Fruit fly (Drosophila melanogaster) whole organism, adult: ENCODE measurements around the gene Ir7a.

Source experiments
- CG11617 ChIP-seq: fragments of 200-800 bp; sonication (Bioruptor generic); optimal IDR thresholded peaks from 2 replicates; lab custom pipeline; 2017; ENCODE audit warnings: mild to moderate bottlenecking, missing biosample characterization, missing genetic modification reagents, missing genetic modification characterization
- CG12768 ChIP-seq: fragments of 200-800 bp; sonication (Bioruptor generic); optimal IDR thresholded peaks from 2 replicates; lab custom pipeline; 2017; ENCODE audit warnings: missing biosample characterization, missing genetic modification characterization, mild to moderate bottlenecking, moderate library complexity, missing genetic modification reagents
- CG14711 ChIP-seq: fragments of 200-800 bp; sonication (Bioruptor generic); optimal IDR thresholded peaks from 2 replicates; lab custom pipeline; 2018; ENCODE audit warnings: missing biosample characterization, mild to moderate bottlenecking, missing genetic modification characterization, moderate library complexity
- CG1620 ChIP-seq: fragments of 200-800 bp; sonication (Bioruptor generic); optimal IDR thresholded peaks from 2 replicates; lab custom pipeline; 2016; ENCODE audit warnings: missing biosample characterization, missing genetic modification characterization
- CG33017 ChIP-seq: fragments of 200-800 bp; sonication (Bioruptor generic); optimal IDR thresholded peaks from 2 replicates; lab custom pipeline; 2018; ENCODE audit warnings: missing biosample characterization, mild to moderate bottlenecking, missing genetic modification characterization, moderate library complexity
- CG5204 ChIP-seq: fragments of 200-800 bp; sonication (Bioruptor generic); optimal IDR thresholded peaks from 2 replicates; lab custom pipeline; 2016; ENCODE audit warnings: missing biosample characterization, missing genetic modification characterization
- CG7045 ChIP-seq: fragments of 200-800 bp; sonication (Bioruptor generic); optimal IDR thresholded peaks from 2 replicates; lab custom pipeline; 2017; ENCODE audit warnings: missing biosample characterization, mild to moderate bottlenecking, missing genetic modification characterization
- CG7101 ChIP-seq: fragments of 200-800 bp; sonication (Bioruptor generic); optimal IDR thresholded peaks from 2 replicates; lab custom pipeline; 2018; ENCODE audit warnings: missing biosample characterization, mild to moderate bottlenecking, missing genetic modification characterization, moderate library complexity
- Clk ChIP-seq: fragments of 200-800 bp; sonication (Bioruptor generic); optimal IDR thresholded peaks from 2 replicates; lab custom pipeline; 2017; ENCODE audit warnings: missing biosample characterization, missing genetic modification characterization
- Crg-1 ChIP-seq: fragments of 200-800 bp; sonication (Bioruptor generic); optimal IDR thresholded peaks from 2 replicates; lab custom pipeline; 2016; ENCODE audit warnings: missing biosample characterization, missing genetic modification characterization
- Hr96 ChIP-seq: fragments of 200-800 bp; sonication (Bioruptor generic); optimal IDR thresholded peaks from 2 replicates; lab custom pipeline; 2016; ENCODE audit warnings: missing biosample characterization, missing genetic modification characterization
- Mnt ChIP-seq: fragments of 200-800 bp; sonication (Bioruptor generic); optimal IDR thresholded peaks from 2 replicates; lab custom pipeline; 2016; ENCODE audit warnings: missing biosample characterization, mild to moderate bottlenecking, missing genetic modification characterization
- bab1 ChIP-seq: fragments of 200-800 bp; sonication (Bioruptor generic); optimal IDR thresholded peaks from 3 replicates; lab custom pipeline; 2019; ENCODE audit warnings: missing biosample characterization, mild to moderate bottlenecking, missing genetic modification characterization, moderate library complexity
- cic ChIP-seq: fragments of 200-800 bp; sonication (Bioruptor generic); optimal IDR thresholded peaks from 2 replicates; lab custom pipeline; 2017; ENCODE audit warnings: missing biosample characterization, mild to moderate bottlenecking, missing genetic modification characterization, moderate library complexity
- cnc ChIP-seq, 2 experiments: fragments of >200 bp; optimal IDR thresholded peaks; 2 replicates each; lab custom pipeline; 2017
- kay ChIP-seq: fragments of 200-800 bp; sonication (Bioruptor generic); peaks from one replicate; lab custom pipeline; 2016; ENCODE audit warnings: missing biosample characterization, missing genetic modification characterization, borderline replicate concordance
- ovo ChIP-seq: fragments of 200-800 bp; sonication (Bioruptor generic); optimal IDR thresholded peaks from 2 replicates; lab custom pipeline; 2016; ENCODE audit warnings: missing biosample characterization, missing genetic modification characterization
- pad ChIP-seq: fragments of 200-800 bp; sonication (Bioruptor generic); optimal IDR thresholded peaks from 3 replicates; lab custom pipeline; 2017; ENCODE audit warnings: missing biosample characterization, missing genetic modification characterization, mild to moderate bottlenecking, moderate library complexity, missing genetic modification reagents
- tj ChIP-seq: fragments of 200-800 bp; sonication (Bioruptor generic); optimal IDR thresholded peaks from 3 replicates; lab custom pipeline; 2017; ENCODE audit warnings: missing biosample characterization, mild to moderate bottlenecking, missing genetic modification characterization, moderate library complexity
- toe ChIP-seq: fragments of 200-800 bp; sonication (Bioruptor generic); optimal IDR thresholded peaks from 2 replicates; lab custom pipeline; 2016; ENCODE audit warnings: missing biosample characterization, missing genetic modification characterization

Ir7a gene

dm6 chrX:7764682-7765081 is at the start of gene Ir7a:
Gene Ir7a (plus strand): TSS chrX:7764982.
- TF ChIP-seq Clk (GFP tag; lab: Kevin White, UChicago) (no peak), toe (GFP tag; lab: Kevin White, UChicago) (no peak)

DNA sequence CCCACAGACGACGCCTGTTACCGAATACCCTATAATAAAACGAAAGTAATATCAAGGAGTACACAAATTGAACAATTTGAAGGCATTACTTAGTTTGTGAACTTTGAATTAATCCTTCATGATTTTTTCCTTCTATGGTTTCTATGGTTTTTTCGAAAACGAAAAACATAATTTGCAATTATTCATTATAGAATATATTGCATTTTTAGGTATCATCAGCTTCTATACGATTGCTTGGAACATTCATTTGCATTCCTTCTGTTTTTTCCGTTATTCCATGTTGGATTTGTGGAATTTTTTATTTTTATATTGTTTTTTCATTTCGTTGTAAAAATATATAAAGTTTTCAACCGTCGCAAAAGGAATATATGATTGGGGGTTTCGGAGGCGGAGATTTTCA is 49.3 kb upstream of the Ir7a start:
- TF ChIP-seq ovo (no peak), CG11617 (no peak), CG12768 (GFP tag; lab: Kevin White, UChicago) (no peak)

DNA sequence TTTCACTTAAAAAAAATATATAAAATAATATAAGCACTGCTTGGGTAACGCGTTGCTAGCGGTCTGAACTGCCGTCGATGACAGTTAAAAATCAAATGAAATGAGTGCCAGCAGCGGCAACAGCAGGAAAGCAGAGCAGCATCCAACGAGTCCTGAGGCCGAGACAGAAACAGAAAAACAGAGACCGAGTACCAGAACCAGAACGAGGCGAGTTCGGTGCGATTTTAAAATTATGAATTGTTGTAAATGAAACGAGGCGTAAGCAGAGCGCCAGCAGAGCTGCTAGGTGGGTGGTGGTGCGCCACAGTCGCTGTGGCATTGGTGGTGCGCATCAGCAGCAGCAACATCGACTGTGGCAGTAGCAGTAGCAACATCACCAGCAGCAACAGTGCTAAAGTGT is 47.0 kb upstream of the Ir7a start, which contains the start of gene CG15478:
Gene CG15478 (minus strand): TSS at position 101 of the 400 bp plus-strand sequence.
- TF ChIP-seq toe (GFP tag; lab: Kevin White, UChicago), result no peak
- TF ChIP-seq Crg-1 (GFP tag; lab: Kevin White, UChicago), result no peak
- TF ChIP-seq ovo, result no peak
- no peak for TF ChIP-seq CG12768 (GFP tag; lab: Kevin White, UChicago)
- no peak for TF ChIP-seq cic (GFP tag; lab: Kevin White, UChicago)
- TF ChIP-seq Hr96 (GFP tag; lab: Kevin White, UChicago), result no peak
- TF ChIP-seq CG33017 (tag; lab: Kevin White, UChicago), result no peak
- no peak for TF ChIP-seq CG1620 (GFP tag; lab: Kevin White, UChicago)
- TF ChIP-seq pad, result no peak
- TF ChIP-seq kay, result no peak
- TF ChIP-seq cnc (optimal IDR thresholded peaks at IDR 0.05; lab: Kevin White, UChicago), result no peak
- TF ChIP-seq CG7101 (tag; lab: Kevin White, UChicago), result no peak
- TF ChIP-seq Clk (GFP tag; lab: Kevin White, UChicago), result no peak
- TF ChIP-seq CG5204 (GFP tag; lab: Kevin White, UChicago), result no peak
- no peak for TF ChIP-seq bab1 (GFP tag; lab: Kevin White, UChicago)
- TF ChIP-seq CG14711 (tag; lab: Kevin White, UChicago), result no peak
- no peak for TF ChIP-seq CG11617
- TF ChIP-seq Mnt, result no peak

- no peak for TF ChIP-seq ovo
- TF ChIP-seq bab1 (GFP tag; lab: Kevin White, UChicago), result peak; percentile 59
- peak; percentile 19 for TF ChIP-seq cic (GFP tag; lab: Kevin White, UChicago)
- peak; percentile 3 for TF ChIP-seq Mnt
- TF ChIP-seq Crg-1 (GFP tag; lab: Kevin White, UChicago), result no peak
- no peak for TF ChIP-seq CG33017 (tag; lab: Kevin White, UChicago)
- TF ChIP-seq pad, result peak; percentile 22
- peak; percentile 12 for TF ChIP-seq CG7101 (tag; lab: Kevin White, UChicago)
These were observed 42.9 kb upstream of the Ir7a start, which contains the start of gene Hira for dm6 chrX:7721905-7722304. Gene Hira (plus strand): TSS chrX:7722119.

DNA sequence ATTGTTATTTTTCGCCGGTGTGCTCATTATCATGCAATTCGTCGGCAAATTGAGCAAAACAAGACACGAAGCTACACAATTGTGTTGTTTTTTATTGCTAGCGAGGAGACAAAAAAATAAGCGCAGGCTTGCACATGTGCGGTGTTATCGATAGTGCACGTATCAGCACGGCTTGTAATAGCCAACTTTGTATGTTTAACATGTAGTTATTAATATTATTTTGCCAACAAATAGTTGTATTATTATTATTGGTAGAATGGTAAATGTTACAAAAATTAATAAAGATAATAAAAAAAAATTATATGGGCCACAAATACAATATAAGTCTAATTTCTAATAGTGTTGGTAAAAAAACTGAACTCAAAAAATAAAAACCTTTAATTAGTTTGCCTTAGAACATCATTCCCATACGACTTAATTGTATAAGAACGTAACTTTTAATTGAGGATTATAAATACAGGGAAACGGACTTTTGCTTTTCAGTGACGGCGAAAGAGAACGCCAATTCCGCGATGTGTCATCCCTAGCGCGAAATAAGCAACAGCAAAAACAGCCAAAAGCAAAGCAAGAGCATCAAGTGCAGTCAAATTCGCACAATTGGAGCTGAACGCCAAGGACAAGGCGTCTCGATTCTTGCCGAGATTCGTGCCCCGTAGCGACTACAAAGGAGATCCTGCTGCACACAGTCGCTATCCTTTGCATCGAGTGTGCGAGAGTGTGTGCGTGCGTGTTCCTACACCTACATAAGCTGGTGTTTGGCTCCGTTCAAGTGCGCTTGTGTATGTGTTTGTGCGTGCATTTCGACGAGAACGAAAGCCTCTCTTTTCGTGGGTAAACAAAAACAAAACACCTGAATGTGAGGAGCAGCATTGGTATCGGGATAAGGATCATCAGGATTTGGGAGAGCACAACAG is 36.3 kb upstream of the Ir7a start, which contains the start of the genes NELF-B and CG12155:
Gene NELF-B (minus strand): TSS at position 111 of the 914 bp plus-strand sequence.
Gene CG12155 (plus strand): TSS at position 505 of the 914 bp plus-strand sequence.
- TF ChIP-seq CG7045 (GFP tag; lab: Kevin White, UChicago) (peak; percentile 36), CG11617 (peak; percentile 84), toe (GFP tag; lab: Kevin White, UChicago) (peak; percentile 49), pad (peak; percentile 57), CG1620 (GFP tag; lab: Kevin White, UChicago) (peak; percentile 61), CG14711 (tag; lab: Kevin White, UChicago) (peak; percentile 31), CG5204 (GFP tag; lab: Kevin White, UChicago) (no peak), Mnt (peak; percentile 37), ovo (peak; percentile 46), CG7101 (tag; lab: Kevin White, UChicago) (peak; percentile 59), Hr96 (GFP tag; lab: Kevin White, UChicago) (no peak), cic (GFP tag; lab: Kevin White, UChicago) (no peak), tj (GFP tag; lab: Kevin White, UChicago) (peak; percentile 50), CG12768 (GFP tag; lab: Kevin White, UChicago) (peak; percentile 6)

DNA sequence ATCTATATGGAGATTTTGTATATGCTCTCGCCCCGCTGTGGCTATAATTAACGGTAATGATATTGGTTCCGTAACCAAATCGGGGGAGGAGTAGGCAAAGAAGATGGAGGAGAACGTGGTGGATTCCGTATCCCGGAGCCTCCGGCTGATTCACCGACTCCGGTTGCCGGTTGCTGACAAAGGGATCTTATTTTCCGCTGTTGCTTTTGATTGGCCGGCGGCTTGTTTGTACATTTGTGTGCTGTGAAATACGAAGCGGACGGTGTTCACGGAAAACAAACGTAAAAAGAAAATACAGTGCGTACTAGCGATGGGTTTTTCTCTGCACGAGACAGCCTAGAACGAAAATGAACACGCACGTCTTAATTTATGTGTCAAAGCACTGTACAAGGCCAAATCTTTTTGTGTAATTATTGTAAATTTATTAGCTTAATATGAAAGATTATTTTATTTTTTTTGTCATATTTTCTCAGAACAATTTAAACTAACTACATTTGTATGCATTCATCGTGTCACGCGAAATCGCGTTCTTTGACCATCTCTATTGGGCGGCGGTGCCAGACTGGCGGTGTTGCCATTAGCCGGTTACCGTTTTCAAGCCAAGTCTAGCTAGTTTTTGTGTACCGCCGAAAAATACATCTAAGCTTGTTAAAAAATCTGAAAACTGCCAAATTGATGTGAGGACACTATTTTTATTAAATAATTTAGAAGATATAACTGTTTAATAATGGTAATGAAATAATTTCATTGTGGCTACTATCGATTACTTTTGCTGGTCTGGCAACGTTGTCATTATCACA is 30.5 kb upstream of the Ir7a start, which contains the start of the genes Pdp and Rab39:
Gene Pdp (minus strand): TSS at position 521 of the 800 bp plus-strand sequence.
Gene Rab39 (plus strand): TSS at position 793 of the 800 bp plus-strand sequence.
- peak; percentile 63 for TF ChIP-seq tj (GFP tag; lab: Kevin White, UChicago)
- TF ChIP-seq CG7045 (GFP tag; lab: Kevin White, UChicago), result peak; percentile 56
- TF ChIP-seq toe (GFP tag; lab: Kevin White, UChicago), result peak; percentile 83
- peak; percentile 79 for TF ChIP-seq CG14711 (tag; lab: Kevin White, UChicago)
- TF ChIP-seq Hr96 (GFP tag; lab: Kevin White, UChicago), result no peak
- TF ChIP-seq pad, result peak; percentile 69
- TF ChIP-seq Mnt, result peak; percentile 82
- TF ChIP-seq bab1 (GFP tag; lab: Kevin White, UChicago), result peak; percentile 86
- peak; percentile 85 for TF ChIP-seq CG11617
- TF ChIP-seq kay, result no peak
- TF ChIP-seq Crg-1 (GFP tag; lab: Kevin White, UChicago), result peak; percentile 82
- TF ChIP-seq CG12768 (GFP tag; lab: Kevin White, UChicago), result peak; percentile 65
- peak; percentile 89 for TF ChIP-seq CG1620 (GFP tag; lab: Kevin White, UChicago)
- peak; percentile 62 for TF ChIP-seq CG33017 (tag; lab: Kevin White, UChicago)
- TF ChIP-seq CG7101 (tag; lab: Kevin White, UChicago), result peak; percentile 87
- peak; percentile 77 for TF ChIP-seq CG5204 (GFP tag; lab: Kevin White, UChicago)
- TF ChIP-seq cic (GFP tag; lab: Kevin White, UChicago), result no peak
- no peak for TF ChIP-seq cnc (optimal IDR thresholded peaks at IDR 0.05; lab: Kevin White, UChicago)
- TF ChIP-seq ovo, result peak; percentile 77
- TF ChIP-seq Clk (GFP tag; lab: Kevin White, UChicago), result peak; percentile 20
